Fruit fly (Drosophila melanogaster) whole organism, embryonic: ENCODE measurements around the gene CG11912.

Experiments used
- Bdp1 ChIP-seq: fragments of 200-800 bp; sonication (Bioruptor generic); optimal IDR thresholded peaks from 3 replicates; lab custom pipeline; 2016; ENCODE audit warnings: missing biosample characterization, missing genetic modification characterization
- Bgb ChIP-seq: fragments of 200-800 bp; sonication (Bioruptor generic); IDR thresholded peaks from 2 replicates; pipeline ENCODE4 v1.3.6; 2022; ENCODE audit warnings: missing biosample characterization, missing genetic modification characterization; ENCODE audit not compliant: partially characterized antibody
- Bteb2 ChIP-seq: fragments of 200-800 bp; sonication (Bioruptor generic); optimal IDR thresholded peaks from 2 replicates; lab custom pipeline; 2016; ENCODE audit warnings: missing biosample characterization, missing genetic modification characterization
- CG10565 ChIP-seq: fragments of 200-800 bp; sonication (Bioruptor generic); optimal IDR thresholded peaks from 3 replicates; lab custom pipeline; 2016; ENCODE audit warnings: missing biosample characterization, mild to moderate bottlenecking, missing genetic modification characterization
- CG11695 ChIP-seq: fragments of 200-800 bp; sonication (Bioruptor generic); IDR thresholded peaks from 3 replicates; pipeline ENCODE4 v1.3.6; 2022; ENCODE audit warnings: missing biosample characterization, missing genetic modification characterization
- CG12744 ChIP-seq: fragments of 200-800 bp; sonication (Bioruptor generic); optimal IDR thresholded peaks from 2 replicates; lab custom pipeline; 2016; ENCODE audit warnings: missing biosample characterization, missing genetic modification characterization
- CG13287 ChIP-seq: fragments of 200-800 bp; sonication (Bioruptor generic); IDR thresholded peaks from 2 replicates; pipeline ENCODE4 v1.3.6; 2022; ENCODE audit warnings: missing biosample characterization, missing genetic modification characterization; ENCODE audit not compliant: partially characterized antibody
- CG15011 ChIP-seq: fragments of 200-800 bp; sonication (Bioruptor generic); optimal IDR thresholded peaks from 3 replicates; lab custom pipeline; 2018; ENCODE audit warnings: missing biosample characterization, mild to moderate bottlenecking, missing genetic modification characterization
- CG15073 ChIP-seq: fragments of 200-800 bp; sonication (Bioruptor generic); optimal IDR thresholded peaks from 2 replicates; lab custom pipeline; 2016; ENCODE audit warnings: missing biosample characterization, missing genetic modification characterization
- CG1529 ChIP-seq: fragments of 200-800 bp; sonication (Bioruptor generic); optimal IDR thresholded peaks from 3 replicates; lab custom pipeline; 2018; ENCODE audit warnings: missing biosample characterization, missing genetic modification characterization
- CG1647 ChIP-seq: fragments of 200-800 bp; sonication (Bioruptor generic); optimal IDR thresholded peaks from 3 replicates; lab custom pipeline; 2016; ENCODE audit warnings: missing biosample characterization, missing genetic modification characterization
- CG16815 ChIP-seq: fragments of 200-800 bp; sonication (Bioruptor generic); optimal IDR thresholded peaks from 3 replicates; lab custom pipeline; 2017; ENCODE audit warnings: missing biosample characterization, mild to moderate bottlenecking, missing genetic modification characterization
- CG17361 ChIP-seq: fragments of 200-800 bp; sonication (Bioruptor generic); IDR thresholded peaks from 3 replicates; pipeline ENCODE4 v1.3.6; 2022; ENCODE audit warnings: missing biosample characterization, missing genetic modification characterization
- CG18011 ChIP-seq: fragments of 200-800 bp; sonication (Bioruptor generic); optimal IDR thresholded peaks from 2 replicates; lab custom pipeline; 2017; ENCODE audit warnings: missing biosample characterization, missing genetic modification characterization, mild to moderate bottlenecking, moderate library complexity, missing genotype
- CG18262 ChIP-seq: fragments of 200-800 bp; optimal IDR thresholded peaks from 3 replicates; lab custom pipeline; 2019; ENCODE audit warnings: missing biosample characterization, mild to moderate bottlenecking, missing genetic modification characterization, moderate library complexity
- CG2199 ChIP-seq: fragments of 200-800 bp; sonication (Bioruptor generic); IDR thresholded peaks from 3 replicates; pipeline ENCODE4 v1.3.6; 2022; ENCODE audit warnings: missing biosample characterization, missing genetic modification characterization
- CG34224 ChIP-seq: fragments of 200-800 bp; sonication (Bioruptor generic); IDR thresholded peaks from 3 replicates; pipeline ENCODE4 v1.3.6; 2022; ENCODE audit warnings: missing biosample characterization, missing genetic modification characterization; ENCODE audit not compliant: partially characterized antibody
- CG4282 ChIP-seq: fragments of 200-800 bp; sonication (Bioruptor generic); optimal IDR thresholded peaks from 2 replicates; lab custom pipeline; 2016; ENCODE audit warnings: missing biosample characterization, missing genetic modification characterization
- CG4820 ChIP-seq: fragments of 200-800 bp; sonication (Bioruptor generic); optimal IDR thresholded peaks from 3 replicates; lab custom pipeline; 2016; ENCODE audit warnings: missing biosample characterization, missing genetic modification characterization
- CG6683 ChIP-seq: fragments of 200-800 bp; sonication (Bioruptor generic); optimal IDR thresholded peaks from 2 replicates; lab custom pipeline; 2017; ENCODE audit warnings: missing biosample characterization, mild to moderate bottlenecking, missing genetic modification characterization, missing genetic modification reagents
- CG6854 ChIP-seq: fragments of 200-800 bp; sonication (Bioruptor generic); optimal IDR thresholded peaks from 3 replicates; lab custom pipeline; 2017; ENCODE audit warnings: missing biosample characterization, mild to moderate bottlenecking, missing genetic modification characterization
- D19A ChIP-seq: fragments of 200-800 bp; optimal IDR thresholded peaks from 3 replicates; lab custom pipeline; 2019; ENCODE audit warnings: missing biosample characterization, mild to moderate bottlenecking, missing genetic modification characterization, moderate library complexity
- E2f1 ChIP-seq: fragments of 200-800 bp; sonication (Bioruptor generic); IDR thresholded peaks from 2 replicates; pipeline ENCODE4 v1.3.6; 2022; ENCODE audit warnings: missing biosample characterization, missing genetic modification characterization
- Ets65A ChIP-seq: fragments of 200-800 bp; sonication (Bioruptor generic); peaks from one replicate; lab custom pipeline; 2016; ENCODE audit warnings: missing biosample characterization, missing genetic modification characterization
- Fer1 ChIP-seq: fragments of 200-800 bp; sonication (Bioruptor generic); optimal IDR thresholded peaks from 2 replicates; lab custom pipeline; 2017; ENCODE audit warnings: missing biosample characterization, mild to moderate bottlenecking, missing genetic modification characterization
- Lim3 ChIP-seq: fragments of 200-800 bp; sonication (Bioruptor generic); IDR thresholded peaks from 2 replicates; pipeline ENCODE4 v1.3.6; 2022; ENCODE audit warnings: missing biosample characterization, missing genetic modification characterization
- Sox100B ChIP-seq: fragments of 200-800 bp; sonication (Bioruptor generic); optimal IDR thresholded peaks from 3 replicates; lab custom pipeline; 2018; ENCODE audit warnings: missing biosample characterization, mild to moderate bottlenecking, missing genetic modification characterization
- YL-1 ChIP-seq: fragments of 200-800 bp; sonication (Bioruptor generic); optimal IDR thresholded peaks from 3 replicates; lab custom pipeline; 2017; ENCODE audit warnings: missing biosample characterization, mild to moderate bottlenecking, missing genetic modification characterization
- abd-A ChIP-seq: fragments of 200-800 bp; sonication (Bioruptor generic); optimal IDR thresholded peaks from 3 replicates; lab custom pipeline; 2019; ENCODE audit warnings: missing biosample characterization, mild to moderate bottlenecking, missing genetic modification characterization, moderate library complexity
- amos ChIP-seq: fragments of 200-800 bp; sonication (Bioruptor generic); IDR thresholded peaks from 2 replicates; pipeline ENCODE4 v1.3.6; 2022; ENCODE audit warnings: missing biosample characterization, missing genetic modification characterization; ENCODE audit not compliant: partially characterized antibody
- ap ChIP-seq: fragments of 200-800 bp; sonication (Bioruptor generic); IDR thresholded peaks from 2 replicates; pipeline ENCODE4 v1.3.6; 2022; ENCODE audit warnings: missing biosample characterization, missing genetic modification characterization
- ase ChIP-seq: fragments of 200-800 bp; sonication (Bioruptor generic); IDR thresholded peaks from 3 replicates; pipeline ENCODE4 v1.3.6; 2022; ENCODE audit warnings: missing biosample characterization, missing genetic modification characterization
- ato ChIP-seq: fragments of 200-800 bp; sonication (Bioruptor generic); IDR thresholded peaks from 2 replicates; pipeline ENCODE4 v1.3.6; 2022; ENCODE audit warnings: missing biosample characterization, missing genetic modification characterization; ENCODE audit not compliant: partially characterized antibody
- bigmax ChIP-seq: fragments of 200-800 bp; sonication (Bioruptor generic); optimal IDR thresholded peaks from 2 replicates; lab custom pipeline; 2018; ENCODE audit warnings: missing biosample characterization, mild to moderate bottlenecking, missing genetic modification characterization
- corto ChIP-seq: fragments of 200-800 bp; sonication (Bioruptor generic); optimal IDR thresholded peaks from 2 replicates; lab custom pipeline; 2016; ENCODE audit warnings: missing biosample characterization, mild to moderate bottlenecking, missing genetic modification characterization, moderate library complexity
- cwo ChIP-seq: fragments of 200-800 bp; sonication (Bioruptor generic); optimal IDR thresholded peaks from 3 replicates; lab custom pipeline; 2017; ENCODE audit warnings: missing biosample characterization, missing genetic modification characterization, mild to moderate bottlenecking, moderate library complexity, missing genetic modification reagents
- dimm ChIP-seq: fragments of 200-800 bp; sonication (Bioruptor generic); IDR thresholded peaks from 2 replicates; pipeline ENCODE4 v1.3.6; 2022; ENCODE audit warnings: missing biosample characterization, missing genetic modification characterization
- dpn ChIP-seq, 2 experiments: fragments of 200-800 bp; sonication (Bioruptor generic); optimal IDR thresholded peaks; 3 replicates each; lab custom pipeline; 2016; ENCODE audit warnings: missing biosample characterization in 2 of 2, missing genetic modification characterization in 2 of 2
- ems ChIP-seq: fragments of 200-800 bp; sonication (Bioruptor generic); optimal IDR thresholded peaks from 3 replicates; lab custom pipeline; 2016; ENCODE audit warnings: missing biosample characterization, missing genetic modification characterization
- hkb ChIP-seq, 2 experiments: fragments of 200-800 bp in 1 of 2; fragments of >200 bp in 1 of 2; sonication (Bioruptor generic) in 1 of 2; IDR thresholded peaks in 1 of 2; optimal IDR thresholded peaks in 1 of 2; 2 replicates each; pipeline versions ENCODE4 v1.3.6 to Lab custom; 2017 to 2022; ENCODE audit warnings: missing biosample characterization in 1 of 2, missing genetic modification characterization in 1 of 2
- inv ChIP-seq: fragments of 200-800 bp; sonication (Bioruptor generic); IDR thresholded peaks from 2 replicates; pipeline ENCODE4 v1.3.6; 2022; ENCODE audit warnings: missing biosample characterization, missing genetic modification characterization; ENCODE audit not compliant: partially characterized antibody
- kni ChIP-seq: fragments of 200-800 bp; sonication (Bioruptor generic); optimal IDR thresholded peaks from 3 replicates; lab custom pipeline; 2017; ENCODE audit warnings: mild to moderate bottlenecking, missing biosample characterization, missing genetic modification reagents, missing genetic modification characterization
- lmd ChIP-seq: fragments of 200-800 bp; sonication (Bioruptor generic); IDR thresholded peaks from 2 replicates; pipeline ENCODE4 v1.3.6; 2022; ENCODE audit warnings: missing biosample characterization, missing genetic modification characterization
- luna ChIP-seq: fragments of 200-800 bp; sonication (Bioruptor generic); optimal IDR thresholded peaks from 2 replicates; lab custom pipeline; 2016; ENCODE audit warnings: missing biosample characterization, missing genetic modification characterization
- org-1 ChIP-seq: fragments of 200-800 bp; sonication (Bioruptor generic); optimal IDR thresholded peaks from 2 replicates; lab custom pipeline; 2017; ENCODE audit warnings: missing biosample characterization, missing genetic modification characterization
- sens ChIP-seq: fragments of 200-800 bp; sonication (Bioruptor generic); peaks from one replicate; lab custom pipeline; 2016; ENCODE audit warnings: missing biosample characterization, missing genetic modification characterization
- slp2 ChIP-seq: fragments of 200-800 bp; sonication (Bioruptor generic); optimal IDR thresholded peaks from 2 replicates; lab custom pipeline; 2016; ENCODE audit warnings: missing biosample characterization, missing genetic modification characterization
- stc ChIP-seq: fragments of 200-800 bp; sonication (Bioruptor generic); IDR thresholded peaks from 2 replicates; pipeline ENCODE4 v1.3.6; 2022; ENCODE audit warnings: missing biosample characterization, missing genetic modification characterization
- tup ChIP-seq: fragments of 200-800 bp; sonication (Bioruptor generic); optimal IDR thresholded peaks from 2 replicates; lab custom pipeline; 2016; ENCODE audit warnings: missing biosample characterization, mild to moderate bottlenecking, missing genetic modification characterization, moderate library complexity
- vvl ChIP-seq: fragments of 200-800 bp; sonication (Bioruptor generic); IDR thresholded peaks from 2 replicates; pipeline ENCODE4 v1.3.6; 2022; ENCODE audit warnings: missing biosample characterization, missing genetic modification characterization

CG11912 gene

DNA sequence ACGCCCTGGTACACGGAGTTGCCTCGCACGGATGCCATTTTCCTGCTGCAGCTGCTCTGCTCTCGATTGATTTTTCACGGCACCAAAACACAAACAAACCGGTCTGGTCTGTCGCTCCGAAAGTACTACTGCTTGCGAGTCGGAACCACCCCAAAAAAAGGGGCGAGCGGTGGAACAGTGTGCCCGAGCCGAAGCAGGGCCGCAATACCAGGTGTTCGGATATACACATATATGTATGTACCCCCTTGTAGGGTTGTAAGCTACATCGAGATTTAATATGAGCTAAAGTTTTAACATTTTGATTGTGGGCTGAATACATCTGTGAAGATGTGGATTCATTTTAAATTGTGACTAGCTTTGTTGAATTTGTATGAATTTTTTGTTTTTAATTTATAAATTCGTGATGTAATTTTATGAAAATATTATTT, 33.4 kb downstream of the CG11912 start (continued):
- TF ChIP-seq CG18262 (tag; lab: Kevin White, UChicago), result peak; percentile 38
- peak; percentile 62 for TF ChIP-seq D19A (tag; lab: Kevin White, UChicago)
- TF ChIP-seq dimm, result no peak
- TF ChIP-seq amos (GFP tag; lab: Robert Waterston, UW), result peak; percentile 37; the same call in 1 of the 2 replicates
- TF ChIP-seq ase (GFP tag; lab: Robert Waterston, UW), result no peak
- no peak for TF ChIP-seq hkb (optimal IDR thresholded peaks at IDR 0.05; lab: Kevin White, UChicago)
- TF ChIP-seq hkb (GFP tag; IDR thresholded peaks at IDR 0.05; lab: Robert Waterston, UW), result peak; percentile 42; the same call in 1 of the 2 replicates
- peak; percentile 75 for TF ChIP-seq vvl (GFP tag; lab: Robert Waterston, UW)
- TF ChIP-seq org-1 (GFP tag; lab: Kevin White, UChicago), result no peak
- no peak for TF ChIP-seq CG10565 (GFP tag; lab: Kevin White, UChicago)
- no peak for TF ChIP-seq Ets65A (GFP tag; lab: Kevin White, UChicago)
- peak; percentile 55 for TF ChIP-seq CG6854 (GFP tag; lab: Kevin White, UChicago)
- no peak for TF ChIP-seq inv (GFP tag; lab: Robert Waterston, UW)
- no peak for TF ChIP-seq Lim3 (GFP tag; lab: Robert Waterston, UW)
- TF ChIP-seq CG18011 (GFP tag; lab: Kevin White, UChicago), result no peak
- no peak for TF ChIP-seq CG6683
- TF ChIP-seq CG34224 (GFP tag; lab: Robert Waterston, UW), result peak; percentile 26; the same call in 1 of the 3 replicates
- TF ChIP-seq CG11695 (GFP tag; lab: Robert Waterston, UW), result no peak
- TF ChIP-seq CG16815 (GFP tag; lab: Kevin White, UChicago), result no peak
- TF ChIP-seq E2f1 (GFP tag; lab: Robert Waterston, UW), result no peak
- peak; percentile 48; the same call in 1 of the 2 replicates for TF ChIP-seq ato (GFP tag; lab: Robert Waterston, UW)
- peak; percentile 5 for TF ChIP-seq abd-A (tag; lab: Kevin White, UChicago)
- 0 out of 3 replicates have a peak, but pooled peaks have one; percentile 18 for TF ChIP-seq CG2199 (GFP tag; lab: Robert Waterston, UW)
- no peak for TF ChIP-seq bigmax
- TF ChIP-seq ems (GFP tag; lab: Kevin White, UChicago), result peak; percentile 54
- TF ChIP-seq CG15011 (GFP tag; lab: Kevin White, UChicago), result no peak
- 0 out of 3 replicates have a peak, but pooled peaks have one; percentile 33 for TF ChIP-seq CG17361 (GFP tag; lab: Robert Waterston, UW)
- TF ChIP-seq Bgb (GFP tag; lab: Robert Waterston, UW), result peak; percentile 53; the same call in 1 of the 2 replicates
- TF ChIP-seq luna, result peak; percentile 20
- TF ChIP-seq ap (GFP tag; lab: Robert Waterston, UW), result no peak
- no peak for TF ChIP-seq CG4282 (GFP tag; lab: Kevin White, UChicago)
- 0 out of 2 replicates have a peak, but pooled peaks have one; percentile 64 for TF ChIP-seq stc (GFP tag; lab: Robert Waterston, UW)
- peak; percentile 69 for TF ChIP-seq Fer1 (GFP tag; lab: Kevin White, UChicago)
- no peak for TF ChIP-seq CG12744 (GFP tag; lab: Kevin White, UChicago)
- TF ChIP-seq cwo (GFP tag; lab: Kevin White, UChicago), result peak; percentile 52
- TF ChIP-seq corto (GFP tag; lab: Kevin White, UChicago), result no peak
- peak; percentile 3 for TF ChIP-seq CG4820 (GFP tag; lab: Kevin White, UChicago)
- peak; percentile 30 for TF ChIP-seq Sox100B (GFP tag; lab: Kevin White, UChicago)
- TF ChIP-seq CG1647 (GFP tag; lab: Kevin White, UChicago), result no peak
- TF ChIP-seq slp2 (GFP tag; lab: Kevin White, UChicago), result no peak
- peak; percentile 24 to 32 for TF ChIP-seq dpn (GFP tag; optimal IDR thresholded peaks at IDR 0.05; lab: Kevin White, UChicago)
- TF ChIP-seq lmd, result peak; percentile 9; the same call in 1 of the 2 replicates
- peak; percentile 48 for TF ChIP-seq Bteb2 (GFP tag; lab: Kevin White, UChicago)
- TF ChIP-seq CG1529 (GFP tag; lab: Kevin White, UChicago), result no peak
- peak; percentile 84 for TF ChIP-seq sens
- no peak for TF ChIP-seq CG15073 (GFP tag; lab: Kevin White, UChicago)
- TF ChIP-seq CG13287 (GFP tag; lab: Robert Waterston, UW), result peak; percentile 41; the same call in 1 of the 2 replicates
- TF ChIP-seq Bdp1 (GFP tag; lab: Kevin White, UChicago), result peak; percentile 38
- TF ChIP-seq YL-1, result peak; percentile 63
- no peak for TF ChIP-seq tup
- TF ChIP-seq kni, result no peak
